Worm (Caenorhabditis elegans) whole organism, midembryonic: ENCODE measurements around the gene cutl-29.

Source experiments
- cog-1 ChIP-seq: sonication (generic microtip); optimal IDR thresholded peaks from 2 replicates; lab custom pipeline; 2016; ENCODE audit warnings: missing genetic modification characterization, missing compliant biosample characterization
- flt-1 ChIP-seq: fragments of 200-800 bp; sonication (Bioruptor generic); IDR thresholded peaks from 2 replicates; pipeline ENCODE4 v1.3.6; 2022; ENCODE audit warnings: missing genetic modification characterization, missing compliant biosample characterization
- klf-2 ChIP-seq: fragments of 200-800 bp; sonication (Bioruptor generic); conservative IDR thresholded peaks from 2 replicates; pipeline ENCODE4 v1.3.6; 2022; ENCODE audit warnings: missing genetic modification reagents, missing genetic modification characterization, missing compliant biosample characterization
- med-1 ChIP-seq: sonication (generic microtip); optimal IDR thresholded peaks from 2 replicates; lab custom pipeline; 2017; ENCODE audit warnings: missing genetic modification characterization, mild to moderate bottlenecking, missing compliant biosample characterization, antibody characterized with exemption, missing genetic modification reagents; ENCODE audit not compliant: insufficient read depth
- ref-1 ChIP-seq: fragments of 200-800 bp; sonication (Bioruptor generic); conservative IDR thresholded peaks from 2 replicates; pipeline ENCODE4 v1.3.6; 2022; ENCODE audit warnings: missing genetic modification reagents, missing genetic modification characterization, missing compliant biosample characterization
- tab-1 ChIP-seq: fragments of 200-800 bp; sonication (Bioruptor generic); IDR thresholded peaks from 2 replicates; pipeline ENCODE4 v1.3.6; 2022; ENCODE audit warnings: missing genetic modification characterization, missing compliant biosample characterization
- ztf-23 ChIP-seq: fragments of 200-800 bp; sonication (Bioruptor generic); IDR thresholded peaks from 2 replicates; pipeline ENCODE4 v1.3.6; 2022; ENCODE audit warnings: missing genetic modification reagents, missing genetic modification characterization, missing compliant biosample characterization
- ztf-29 ChIP-seq: fragments of 200-800 bp; sonication (Bioruptor generic); IDR thresholded peaks from 2 replicates; pipeline ENCODE4 v1.3.6; 2022; ENCODE audit warnings: missing genetic modification reagents, missing genetic modification characterization, missing compliant biosample characterization

- TF ChIP-seq cog-1 (tag; lab: Kevin White, UChicago) (no peak), flt-1 (GFP tag; lab: Robert Waterston, UW) (no peak), med-1 (GFP tag; lab: Kevin White, UChicago) (no peak), klf-2 (GFP tag; lab: Robert Waterston, UW) (no peak), ztf-23 (GFP tag; lab: Robert Waterston, UW) (no peak), ztf-29 (GFP tag; lab: Robert Waterston, UW) (no peak), ref-1 (GFP tag; lab: Robert Waterston, UW) (no peak), tab-1 (GFP tag; lab: Robert Waterston, UW) (no peak)
Measured at ce11 chrX:8262734-8263133, 8.1 kb downstream of the cutl-29 start.
